Fruit fly (Drosophila melanogaster): ENCODE results near the gene Ptp61F.
A peak's percentile ranks its signal among the peaks of the same experiment; 100 is the strongest.

Gene Ptp61F

dm6 chr3L:1318241-1318640, 156.8 kb downstream of the Ptp61F start, which contains the start of gene Myo61F (continued):
- no peak for TF ChIP-seq klu (GFP tag; IDR thresholded peaks at IDR 0.05)
- TF ChIP-seq esg (GFP tag; conservative IDR thresholded peaks at IDR 0.05): no peak
- no peak for TF ChIP-seq bigmax (GFP tag; optimal IDR thresholded peaks at IDR 0.05)
- TF ChIP-seq yki (optimal IDR thresholded peaks at IDR 0.05): no peak
- TF ChIP-seq cg (GFP tag; optimal IDR thresholded peaks at IDR 0.05): no peak
- TF ChIP-seq gro (GFP tag; optimal IDR thresholded peaks at IDR 0.05): no peak
- peak; percentile 2 for TF ChIP-seq CG2116 (GFP tag; optimal IDR thresholded peaks at IDR 0.05)
- no peak for TF ChIP-seq Drgx (GFP tag; IDR thresholded peaks at IDR 0.05)
- TF ChIP-seq jing (GFP tag; optimal IDR thresholded peaks at IDR 0.05): no peak
- no peak for TF ChIP-seq her (GFP tag; optimal IDR thresholded peaks at IDR 0.05)
- TF ChIP-seq ssp (GFP tag; IDR thresholded peaks at IDR 0.05): no peak
- TF ChIP-seq CG6254 (GFP tag; optimal IDR thresholded peaks at IDR 0.05): no peak
- no peak for TF ChIP-seq sug (tag; optimal IDR thresholded peaks at IDR 0.05)
- no peak for TF ChIP-seq toy (GFP tag; IDR thresholded peaks at IDR 0.05)
- TF ChIP-seq Neu2 (GFP tag; optimal IDR thresholded peaks at IDR 0.05; ENCODE audit: borderline replicate concordance): no peak
- no peak for TF ChIP-seq ATbp (GFP tag; optimal IDR thresholded peaks at IDR 0.05)
- TF ChIP-seq slbo (GFP tag; IDR thresholded peaks at IDR 0.05): no peak
- TF ChIP-seq Hr3 (GFP tag; optimal IDR thresholded peaks at IDR 0.05): no peak
- no peak for TF ChIP-seq CG12155 (GFP tag; optimal IDR thresholded peaks at IDR 0.05)
- TF ChIP-seq en (GFP tag; optimal IDR thresholded peaks at IDR 0.05): no peak
- no peak for TF ChIP-seq CG11093 (GFP tag; IDR thresholded peaks at IDR 0.05)
- no peak for TF ChIP-seq wek (GFP tag; optimal IDR thresholded peaks at IDR 0.05)
- no peak for TF ChIP-seq Oli (tag; optimal IDR thresholded peaks at IDR 0.05)
- TF ChIP-seq ato (GFP tag; IDR thresholded peaks at IDR 0.05; ENCODE audit: partially characterized antibody): peak; percentile 44; the same call in 1 of the 2 replicates
- TF ChIP-seq jigr1 (GFP tag; IDR thresholded peaks at IDR 0.05): no peak
- TF ChIP-seq Hr78 (GFP tag; optimal IDR thresholded peaks at IDR 0.05): peak in 1 of 2 experiments; percentile 38
- TF ChIP-seq CG32767 (GFP tag; IDR thresholded peaks at IDR 0.05): no peak
- TF ChIP-seq CG4617 (GFP tag; optimal IDR thresholded peaks at IDR 0.05; ENCODE audit: borderline replicate concordance): no peak
- TF ChIP-seq HLH54F (GFP tag; optimal IDR thresholded peaks at IDR 0.05): no peak
- TF ChIP-seq CG17612 (GFP tag; IDR thresholded peaks at IDR 0.05): no peak
- no peak for TF ChIP-seq Nf-YB (GFP tag; optimal IDR thresholded peaks at IDR 0.05)
- TF ChIP-seq dan (GFP tag; IDR thresholded peaks at IDR 0.05): no peak
- TF ChIP-seq CG14441 (GFP tag; IDR thresholded peaks at IDR 0.05): no peak
- peak; percentile 34; the same call in 1 of the 3 replicates for TF ChIP-seq ci (GFP tag; IDR thresholded peaks at IDR 0.05)
- peak; percentile 58 for TF ChIP-seq Bgb (GFP tag; IDR thresholded peaks at IDR 0.05; ENCODE audit: partially characterized antibody)
- TF ChIP-seq gcm2 (GFP tag; optimal IDR thresholded peaks at IDR 0.05): no peak
- TF ChIP-seq Atf-2 (GFP tag; optimal IDR thresholded peaks at IDR 0.05): no peak
- no peak for TF ChIP-seq CG13296 (GFP tag; optimal IDR thresholded peaks at IDR 0.05)
- TF ChIP-seq salm (tag; optimal IDR thresholded peaks at IDR 0.05): no peak
- no peak for TF ChIP-seq Mad (GFP tag; optimal IDR thresholded peaks at IDR 0.05)
- TF ChIP-seq CG10366 (GFP tag; IDR thresholded peaks at IDR 0.05): no peak
- TF ChIP-seq CG17385 (GFP tag; optimal IDR thresholded peaks at IDR 0.05): no peak
- no peak for TF ChIP-seq fd96Cb (tag; optimal IDR thresholded peaks at IDR 0.05)
- TF ChIP-seq sqz (GFP tag; optimal IDR thresholded peaks at IDR 0.05): no peak
- TF ChIP-seq Hr51 (GFP tag; optimal IDR thresholded peaks at IDR 0.05): no peak
- no peak for TF ChIP-seq CG11695 (GFP tag; IDR thresholded peaks at IDR 0.05)
- TF ChIP-seq NfI (GFP tag; optimal IDR thresholded peaks at IDR 0.05): no peak
- TF ChIP-seq stc (GFP tag; IDR thresholded peaks at IDR 0.05): no peak
- TF ChIP-seq fd64A (GFP tag; optimal IDR thresholded peaks at IDR 0.05): no peak
- no peak for TF ChIP-seq Blimp-1 (GFP tag; optimal IDR thresholded peaks at IDR 0.05)
- TF ChIP-seq NC2β (GFP tag; optimal IDR thresholded peaks at IDR 0.05): no peak
- TF ChIP-seq dmrt11E (tag; optimal IDR thresholded peaks at IDR 0.05): no peak

Data from whole organism, embryonic.